Fruit fly (Drosophila melanogaster): ENCODE data around the gene CG4364.

- TF ChIP-seq insv (optimal IDR thresholded peaks at IDR 0.05) (no peak), h (optimal IDR thresholded peaks at IDR 0.05) (no peak), Myc (optimal IDR thresholded peaks at IDR 0.05) (no peak), psq (optimal IDR thresholded peaks at IDR 0.05) (no peak), Sin3A (optimal IDR thresholded peaks at IDR 0.05) (no peak)
These were observed 38.7 kb upstream of the CG4364 start, which contains the start of gene Cyp4e3 for dm6 chr2L:9749745-9750144.
